Worm (Caenorhabditis elegans) whole organism, L1 larva: Measurements from ENCODE around the gene unk-1.

Experiments used
- Y116A8C.19 ChIP-seq: sonication (generic microtip); optimal IDR thresholded peaks from 2 replicates; lab custom pipeline; 2016; ENCODE audit warnings: missing compliant biosample characterization, missing genetic modification characterization, borderline replicate concordance
- ama-1 ChIP-seq: fragments of 150-350 bp; optimal IDR thresholded peaks from 2 replicates; lab custom pipeline; 2014
- blmp-1 ChIP-seq: fragments of 150-350 bp; optimal IDR thresholded peaks from 2 replicates; lab custom pipeline; 2014; ENCODE audit warnings: missing biosample characterization, missing genetic modification characterization
- ceh-82 ChIP-seq, 3 experiments: fragments of 150-350 bp in 1 of 3; sonication (generic microtip) in 2 of 3; optimal IDR thresholded peaks; 2 replicates each; lab custom pipeline; 2014 to 2017; ENCODE audit warnings: missing biosample characterization in 3 of 3, missing genetic modification characterization in 3 of 3
- efl-1 ChIP-seq, 4 experiments: fragments of 150-350 bp; optimal IDR thresholded peaks in 3 of 4; peaks in 1 of 4; 1 replicate in 1 of 4; 2 replicates in 3 of 4; lab custom pipeline; 2014; ENCODE audit warnings: missing biosample characterization in 2 of 4, missing genetic modification characterization in 2 of 4, missing genetic modification reagents in 2 of 4
- efl-3 ChIP-seq: fragments of 200-800 bp; sonication (Bioruptor generic); optimal IDR thresholded peaks from 2 replicates; lab custom pipeline; 2018; ENCODE audit warnings: mild to moderate bottlenecking, missing genetic modification characterization, missing compliant biosample characterization
- egl-13 ChIP-seq: sonication (generic microtip); optimal IDR thresholded peaks from 2 replicates; lab custom pipeline; 2016; ENCODE audit warnings: missing genotype, missing genetic modification reagents, missing genetic modification characterization, missing compliant biosample characterization
- egl-27 ChIP-seq, 2 experiments: fragments of 150-350 bp in 1 of 2; sonication (generic microtip); optimal IDR thresholded peaks; 3 replicates each; lab custom pipeline; 2017 to 2018; ENCODE audit warnings: missing biosample characterization in 2 of 2, missing genetic modification characterization in 2 of 2, missing genetic modification reagents in 2 of 2
- ets-5 ChIP-seq: fragments of 200-800 bp; sonication (Bioruptor generic); IDR thresholded peaks from 2 replicates; pipeline ENCODE4 v1.3.6; 2022; ENCODE audit warnings: missing genetic modification characterization, missing compliant biosample characterization
- fkh-10 ChIP-seq: sonication (generic microtip); optimal IDR thresholded peaks from 2 replicates; lab custom pipeline; 2017; ENCODE audit warnings: missing biosample characterization, missing genetic modification reagents, missing genetic modification characterization
- fkh-4 ChIP-seq: sonication (generic microtip); optimal IDR thresholded peaks from 2 replicates; lab custom pipeline; 2016; ENCODE audit warnings: missing compliant biosample characterization, missing genetic modification characterization, borderline replicate concordance
- fkh-8 ChIP-seq: sonication (generic microtip); optimal IDR thresholded peaks from 2 replicates; lab custom pipeline; 2016; ENCODE audit warnings: mild to moderate bottlenecking, missing genetic modification characterization, missing compliant biosample characterization
- grh-1 ChIP-seq: fragments of 200-800 bp; sonication (Bioruptor generic); IDR thresholded peaks from 2 replicates; pipeline ENCODE4 v1.3.6; 2022; ENCODE audit warnings: missing genetic modification reagents, missing genetic modification characterization, missing compliant biosample characterization
- jun-1 ChIP-seq: fragments of 150-350 bp; optimal IDR thresholded peaks from 2 replicates; lab custom pipeline; 2014; ENCODE audit warnings: missing biosample characterization, missing genetic modification reagents, missing genetic modification characterization
- lin-15B ChIP-seq: fragments of 150-350 bp; sonication (generic microtip); optimal IDR thresholded peaks from 3 replicates; lab custom pipeline; 2014; ENCODE audit warnings: missing biosample characterization, missing genetic modification characterization
- lin-39 ChIP-seq: fragments of 150-350 bp; optimal IDR thresholded peaks from 2 replicates; lab custom pipeline; 2014; ENCODE audit warnings: missing biosample characterization, missing genetic modification reagents, missing genetic modification characterization
- nhr-11 ChIP-seq: fragments of 150-350 bp; optimal IDR thresholded peaks from 2 replicates; lab custom pipeline; 2014; ENCODE audit warnings: missing biosample characterization, missing genetic modification characterization
- nhr-20 ChIP-seq: sonication (generic microtip); optimal IDR thresholded peaks from 2 replicates; lab custom pipeline; 2016; ENCODE audit warnings: mild to moderate bottlenecking, missing genetic modification characterization, missing compliant biosample characterization
- nhr-237 ChIP-seq: fragments of 150-350 bp; optimal IDR thresholded peaks from 2 replicates; lab custom pipeline; 2014; ENCODE audit warnings: missing biosample characterization, missing genetic modification characterization
- nhr-71 ChIP-seq: sonication (generic microtip); optimal IDR thresholded peaks from 2 replicates; lab custom pipeline; 2016; ENCODE audit warnings: mild to moderate bottlenecking, missing genetic modification characterization, moderate library complexity, missing compliant biosample characterization
- nhr-77 ChIP-seq: fragments of 150-350 bp; optimal IDR thresholded peaks from 2 replicates; lab custom pipeline; 2014; ENCODE audit warnings: missing biosample characterization, missing genetic modification characterization
- pag-3 ChIP-seq: sonication (generic microtip); optimal IDR thresholded peaks from 2 replicates; lab custom pipeline; 2017; ENCODE audit warnings: missing genetic modification characterization, mild to moderate bottlenecking, missing compliant biosample characterization, antibody characterized with exemption, borderline replicate concordance; ENCODE audit not compliant: insufficient read depth
- pqm-1 ChIP-seq: sonication (generic microtip); optimal IDR thresholded peaks from 3 replicates; lab custom pipeline; 2017; ENCODE audit warnings: missing biosample characterization, missing genetic modification characterization
- snpc-4 ChIP-seq: fragments of 150-350 bp; optimal IDR thresholded peaks from 2 replicates; lab custom pipeline; 2014; ENCODE audit warnings: missing biosample characterization, missing genetic modification characterization
- sptf-1 ChIP-seq: fragments of 150-350 bp; optimal IDR thresholded peaks from 2 replicates; lab custom pipeline; 2014; ENCODE audit warnings: missing biosample characterization, missing genetic modification characterization
- sup-37 ChIP-seq: fragments of 200-800 bp; sonication (Bioruptor generic); optimal IDR thresholded peaks from 2 replicates; lab custom pipeline; 2018; ENCODE audit warnings: mild to moderate bottlenecking, missing genetic modification characterization, missing compliant biosample characterization
- swsn-7 ChIP-seq: sonication (generic microtip); optimal IDR thresholded peaks from 2 replicates; lab custom pipeline; 2016; ENCODE audit warnings: missing genetic modification characterization, missing compliant biosample characterization
- tbx-2 ChIP-seq: sonication (generic microtip); optimal IDR thresholded peaks from 2 replicates; lab custom pipeline; 2016; ENCODE audit warnings: missing genetic modification characterization, missing compliant biosample characterization
- unc-62 ChIP-seq: fragments of 150-350 bp; optimal IDR thresholded peaks from 2 replicates; lab custom pipeline; 2014; ENCODE audit warnings: missing biosample characterization, missing genetic modification reagents, missing genetic modification characterization
- unc-86 ChIP-seq: sonication (generic microtip); optimal IDR thresholded peaks from 2 replicates; lab custom pipeline; 2016; ENCODE audit warnings: missing genetic modification characterization, missing compliant biosample characterization
- vab-15 ChIP-seq: sonication (generic microtip); optimal IDR thresholded peaks from 2 replicates; lab custom pipeline; 2017; ENCODE audit warnings: missing genotype, mild to moderate bottlenecking, missing genetic modification characterization, missing compliant biosample characterization
- ztf-11 ChIP-seq, 2 experiments: sonication (generic microtip); optimal IDR thresholded peaks; 2 replicates each; lab custom pipeline; 2016 to 2017; ENCODE audit warnings: missing genetic modification characterization in 2 of 2, missing biosample characterization in 1 of 2, missing compliant biosample characterization in 1 of 2

unk-1 gene

ce11 chrX:7988457-7988856 is 26.3 kb upstream of the unk-1 start:
- TF ChIP-seq ets-5 (GFP tag; lab: Robert Waterston, UW), result no peak
- no peak for TF ChIP-seq efl-1 (optimal IDR thresholded peaks at IDR 0.05; lab: Kevin White, UChicago)
- TF ChIP-seq efl-1 (GFP tag; optimal IDR thresholded peaks at IDR 0.05 in 1 of 2; lab: Kevin White, UChicago), result peak in 1 of 2 experiments; percentile 49
- TF ChIP-seq, all 84 proteins: peak for 1

- TF ChIP-seq vab-15 (tag; lab: Kevin White, UChicago) (no peak), egl-13 (tag; lab: Kevin White, UChicago) (no peak), ama-1 (lab: Kevin White, UChicago) (peak; percentile 24), unc-86 (tag; lab: Kevin White, UChicago) (no peak)
These were observed 25.6 kb upstream of the unk-1 start for ce11 chrX:7989155-7989554.

ce11 chrX:7990282-7990681 is 24.5 kb upstream of the unk-1 start:
- no peak for TF ChIP-seq Y116A8C.19 (tag; lab: Kevin White, UChicago)
- no peak for TF ChIP-seq sup-37 (GFP tag; lab: Kevin White, UChicago)
- TF ChIP-seq nhr-71 (tag; lab: Kevin White, UChicago), result peak; percentile 46
- TF ChIP-seq blmp-1 (tag; lab: Kevin White, UChicago), result peak; percentile 54
- TF ChIP-seq nhr-11, result no peak
- TF ChIP-seq swsn-7 (tag; lab: Kevin White, UChicago), result no peak
- TF ChIP-seq tbx-2 (tag; lab: Kevin White, UChicago), result peak; percentile 60

- TF ChIP-seq efl-1 (optimal IDR thresholded peaks at IDR 0.05; lab: Kevin White, UChicago) (no peak), efl-1 (GFP tag; optimal IDR thresholded peaks at IDR 0.05 in 1 of 2; lab: Kevin White, UChicago) (peak in 1 of 2 experiments; percentile 33), ama-1 (lab: Kevin White, UChicago) (no peak)
These were observed 22.7 kb upstream of the unk-1 start for ce11 chrX:7992102-7992501.

- TF ChIP-seq efl-1 (optimal IDR thresholded peaks at IDR 0.05; lab: Kevin White, UChicago), result no peak
- TF ChIP-seq efl-1 (GFP tag; optimal IDR thresholded peaks at IDR 0.05 in 1 of 2; lab: Kevin White, UChicago), result no peak
- TF ChIP-seq lin-39 (tag; lab: Kevin White, UChicago), result no peak
- no peak for TF ChIP-seq fkh-8 (tag; lab: Kevin White, UChicago)
- TF ChIP-seq pag-3 (tag; lab: Kevin White, UChicago), result no peak
- no peak for TF ChIP-seq nhr-20 (tag; lab: Kevin White, UChicago)
- TF ChIP-seq egl-27 (tag; optimal IDR thresholded peaks at IDR 0.05; lab: Kevin White, UChicago), result no peak
- TF ChIP-seq fkh-4 (tag; lab: Kevin White, UChicago), result no peak
- no peak for TF ChIP-seq lin-15B (tag; lab: Kevin White, UChicago)
- TF ChIP-seq nhr-237 (tag; lab: Kevin White, UChicago), result no peak
- no peak for TF ChIP-seq unc-62 (GFP tag; lab: Kevin White, UChicago)
- no peak for TF ChIP-seq fkh-10 (GFP tag; lab: Kevin White, UChicago)
- no peak for TF ChIP-seq sptf-1 (tag; lab: Kevin White, UChicago)
These were observed 20.3 kb upstream of the unk-1 start for ce11 chrX:7994486-7994885.

- TF ChIP-seq jun-1 (tag; lab: Kevin White, UChicago) (no peak), snpc-4 (tag; lab: Kevin White, UChicago) (no peak), nhr-20 (tag; lab: Kevin White, UChicago) (no peak), grh-1 (GFP tag; lab: Robert Waterston, UW) (no peak), pqm-1 (tag; lab: Kevin White, UChicago) (no peak), ceh-82 (tag; optimal IDR thresholded peaks at IDR 0.05; lab: Kevin White, UChicago) (no peak), egl-13 (tag; lab: Kevin White, UChicago) (no peak), efl-3 (GFP tag; lab: Kevin White, UChicago) (no peak), nhr-77 (tag; lab: Kevin White, UChicago) (no peak), ztf-11 (tag; optimal IDR thresholded peaks at IDR 0.05; lab: Kevin White, UChicago) (no peak)
- TF ChIP-seq, all 84 proteins: peak for 0
These were observed 16.8 kb upstream of the unk-1 start, which contains the start of gene sdpn-1 for ce11 chrX:7997968-7998367. Gene sdpn-1, minus strand, starts transcription at chrX:7998229.
